Fruit fly (Drosophila melanogaster) whole organism, embryonic: ENCODE measurements around the gene CG5235.

Source experiments
- Antp ChIP-seq: fragments of 200-800 bp; sonication (Bioruptor generic); optimal IDR thresholded peaks from 3 replicates; lab custom pipeline; 2016; ENCODE audit warnings: missing biosample characterization, missing genetic modification characterization
- Atf-2 ChIP-seq: fragments of 200-800 bp; sonication (Bioruptor generic); optimal IDR thresholded peaks from 2 replicates; lab custom pipeline; 2016; ENCODE audit warnings: missing biosample characterization, missing genetic modification characterization
- BEAF-32 ChIP-seq: fragments of 200-800 bp; sonication (Bioruptor generic); optimal IDR thresholded peaks from 3 replicates; lab custom pipeline; 2017; ENCODE audit warnings: missing biosample characterization, missing genetic modification characterization, mild to moderate bottlenecking, moderate library complexity, missing genetic modification reagents
- BtbVII ChIP-seq: fragments of 200-800 bp; sonication (Bioruptor generic); optimal IDR thresholded peaks from 3 replicates; lab custom pipeline; 2017; ENCODE audit warnings: missing biosample characterization, mild to moderate bottlenecking, missing genetic modification characterization
- CG12236 ChIP-seq: fragments of 200-800 bp; sonication (Bioruptor generic); optimal IDR thresholded peaks from 2 replicates; lab custom pipeline; 2016; ENCODE audit warnings: missing biosample characterization, missing genetic modification characterization
- CG13424 ChIP-seq: fragments of 200-800 bp; sonication (Bioruptor generic); optimal IDR thresholded peaks from 2 replicates; lab custom pipeline; 2019; ENCODE audit warnings: missing biosample characterization, mild to moderate bottlenecking, missing genetic modification characterization, moderate library complexity
- CG14441 ChIP-seq: fragments of 200-800 bp; sonication (Bioruptor generic); IDR thresholded peaks from 2 replicates; pipeline ENCODE4 v1.3.6; 2022; ENCODE audit warnings: missing biosample characterization, missing genetic modification characterization
- CG1603 ChIP-seq: fragments of 200-800 bp; sonication (Bioruptor generic); optimal IDR thresholded peaks from 2 replicates; lab custom pipeline; 2019; ENCODE audit warnings: missing biosample characterization, mild to moderate bottlenecking, missing genetic modification characterization, moderate library complexity
- CG17359 ChIP-seq: fragments of 200-800 bp; sonication (Bioruptor generic); optimal IDR thresholded peaks from 3 replicates; lab custom pipeline; 2018; ENCODE audit warnings: missing biosample characterization, mild to moderate bottlenecking, missing genetic modification characterization, moderate library complexity
- CG18011 ChIP-seq: fragments of 200-800 bp; sonication (Bioruptor generic); optimal IDR thresholded peaks from 2 replicates; lab custom pipeline; 2017; ENCODE audit warnings: missing biosample characterization, missing genetic modification characterization, mild to moderate bottlenecking, moderate library complexity, missing genotype
- CG1832 ChIP-seq: fragments of 200-800 bp; sonication (Bioruptor generic); optimal IDR thresholded peaks from 2 replicates; lab custom pipeline; 2017; ENCODE audit warnings: missing biosample characterization, mild to moderate bottlenecking, missing genetic modification characterization, inconsistent platforms
- CG30403 ChIP-seq: fragments of 200-800 bp; sonication (Bioruptor generic); optimal IDR thresholded peaks from 3 replicates; lab custom pipeline; 2016; ENCODE audit warnings: missing biosample characterization, missing genetic modification characterization
- CG31388 ChIP-seq: fragments of 200-800 bp; sonication (Bioruptor generic); optimal IDR thresholded peaks from 2 replicates; lab custom pipeline; 2016; ENCODE audit warnings: missing biosample characterization, missing genetic modification characterization
- CG3847 ChIP-seq: fragments of 200-800 bp; sonication (Bioruptor generic); IDR thresholded peaks from 2 replicates; pipeline ENCODE4 v1.3.6; 2022; ENCODE audit warnings: missing biosample characterization, missing genetic modification characterization
- CG6272 ChIP-seq: fragments of 200-800 bp; sonication (Bioruptor generic); IDR thresholded peaks from 2 replicates; pipeline ENCODE4 v1.3.6; 2022; ENCODE audit warnings: missing biosample characterization, missing genetic modification characterization
- CG6765 ChIP-seq: fragments of 200-800 bp; sonication (Bioruptor generic); optimal IDR thresholded peaks from 3 replicates; lab custom pipeline; 2017; ENCODE audit warnings: missing biosample characterization, mild to moderate bottlenecking, missing genetic modification characterization
- CG6813 ChIP-seq: fragments of 200-800 bp; sonication (Bioruptor generic); optimal IDR thresholded peaks from 2 replicates; lab custom pipeline; 2017; ENCODE audit warnings: missing biosample characterization, missing genetic modification characterization, mild to moderate bottlenecking, moderate library complexity, missing genetic modification reagents
- CG7372 ChIP-seq: fragments of 200-800 bp; sonication (Bioruptor generic); IDR thresholded peaks from 2 replicates; pipeline ENCODE4 v1.3.6; 2022; ENCODE audit warnings: missing biosample characterization, missing genetic modification characterization
- CG7786 ChIP-seq: fragments of 200-800 bp; sonication (Bioruptor generic); optimal IDR thresholded peaks from 2 replicates; lab custom pipeline; 2016; ENCODE audit warnings: missing biosample characterization, missing genetic modification characterization
- CG9727 ChIP-seq: fragments of 200-800 bp; sonication (Bioruptor generic); optimal IDR thresholded peaks from 3 replicates; lab custom pipeline; 2017; ENCODE audit warnings: missing biosample characterization, mild to moderate bottlenecking, missing genetic modification characterization
- Deaf1 ChIP-seq: fragments of 200-800 bp; optimal IDR thresholded peaks from 3 replicates; lab custom pipeline; 2019; ENCODE audit warnings: missing biosample characterization, mild to moderate bottlenecking, missing genetic modification characterization, moderate library complexity
- Elba2 ChIP-seq: fragments of 200-800 bp; sonication (Bioruptor generic); optimal IDR thresholded peaks from 3 replicates; lab custom pipeline; 2016; ENCODE audit warnings: missing biosample characterization, missing genetic modification characterization
- Hsf ChIP-seq: fragments of 200-800 bp; sonication (Bioruptor generic); optimal IDR thresholded peaks from 3 replicates; lab custom pipeline; 2016; ENCODE audit warnings: missing biosample characterization, missing genetic modification characterization
- Meics ChIP-seq: fragments of 200-800 bp; sonication (Bioruptor generic); optimal IDR thresholded peaks from 2 replicates; lab custom pipeline; 2017; ENCODE audit warnings: missing biosample characterization, mild to moderate bottlenecking, missing genetic modification characterization
- Myb ChIP-seq: fragments of 200-800 bp; sonication (Bioruptor generic); optimal IDR thresholded peaks from 2 replicates; lab custom pipeline; 2016; ENCODE audit warnings: missing biosample characterization, missing genetic modification characterization
- NfI ChIP-seq: fragments of 200-800 bp; sonication (Bioruptor generic); optimal IDR thresholded peaks from 3 replicates; lab custom pipeline; 2018; ENCODE audit warnings: missing biosample characterization, mild to moderate bottlenecking, missing genetic modification characterization, moderate library complexity
- Oaz ChIP-seq: fragments of 200-800 bp; sonication (Bioruptor generic); IDR thresholded peaks from 2 replicates; pipeline ENCODE4 v1.3.6; 2022; ENCODE audit warnings: missing biosample characterization, missing genetic modification characterization
- Rx ChIP-seq: fragments of 200-800 bp; sonication (Bioruptor generic); IDR thresholded peaks from 2 replicates; pipeline ENCODE4 v1.3.6; 2022; ENCODE audit warnings: missing biosample characterization, missing genetic modification characterization
- Sox100B ChIP-seq: fragments of 200-800 bp; sonication (Bioruptor generic); optimal IDR thresholded peaks from 3 replicates; lab custom pipeline; 2018; ENCODE audit warnings: missing biosample characterization, mild to moderate bottlenecking, missing genetic modification characterization
- Trl ChIP-seq, 3 experiments: fragments of >200 bp in 2 of 3; fragments of 200-800 bp in 1 of 3; sonication (Bioruptor generic) in 1 of 3; optimal IDR thresholded peaks; 2 replicates in 1 of 3; 3 replicates in 2 of 3; lab custom pipeline; 2016 to 2017; ENCODE audit warnings: missing biosample characterization in 1 of 3, missing genetic modification characterization in 1 of 3
- Usf ChIP-seq: fragments of 200-800 bp; sonication (Bioruptor generic); optimal IDR thresholded peaks from 2 replicates; lab custom pipeline; 2017; ENCODE audit warnings: missing genotype, missing biosample characterization, missing genetic modification characterization
- ab ChIP-seq: fragments of 200-800 bp; sonication (Bioruptor generic); optimal IDR thresholded peaks from 2 replicates; lab custom pipeline; 2016; ENCODE audit warnings: missing biosample characterization, missing genetic modification characterization
- az2 ChIP-seq: fragments of 200-800 bp; sonication (Bioruptor generic); optimal IDR thresholded peaks from 3 replicates; lab custom pipeline; 2016; ENCODE audit warnings: missing biosample characterization, missing genetic modification characterization
- cato ChIP-seq: fragments of 200-800 bp; sonication (Bioruptor generic); optimal IDR thresholded peaks from 2 replicates; lab custom pipeline; 2016; ENCODE audit warnings: missing biosample characterization, missing genetic modification characterization, borderline replicate concordance
- croc ChIP-seq: fragments of 200-800 bp; sonication (Bioruptor generic); conservative IDR thresholded peaks from 3 replicates; pipeline ENCODE4 v1.3.6; 2022; ENCODE audit warnings: missing biosample characterization, missing genetic modification characterization
- dati ChIP-seq: fragments of 200-800 bp; sonication (Bioruptor generic); IDR thresholded peaks from 2 replicates; pipeline ENCODE4 v1.3.6; 2022; ENCODE audit warnings: missing biosample characterization, missing genetic modification characterization
- eve ChIP-seq, 2 experiments: fragments of >200 bp; optimal IDR thresholded peaks; 2 replicates each; lab custom pipeline; 2017; ENCODE audit warnings: missing biosample characterization in 2 of 2, missing genetic modification characterization in 2 of 2
- fd64A ChIP-seq: fragments of 200-800 bp; sonication (Bioruptor generic); optimal IDR thresholded peaks from 3 replicates; lab custom pipeline; 2018; ENCODE audit warnings: missing biosample characterization, mild to moderate bottlenecking, missing genetic modification characterization
- ftz-f1 ChIP-seq: fragments of 200-800 bp; sonication (Bioruptor generic); optimal IDR thresholded peaks from 2 replicates; lab custom pipeline; 2016; ENCODE audit warnings: missing biosample characterization, missing genetic modification characterization
- jigr1 ChIP-seq: fragments of 200-800 bp; sonication (Bioruptor generic); IDR thresholded peaks from 3 replicates; pipeline ENCODE4 v1.3.6; 2022; ENCODE audit warnings: missing biosample characterization, missing genetic modification characterization
- kni ChIP-seq: fragments of 200-800 bp; sonication (Bioruptor generic); optimal IDR thresholded peaks from 3 replicates; lab custom pipeline; 2017; ENCODE audit warnings: mild to moderate bottlenecking, missing biosample characterization, missing genetic modification reagents, missing genetic modification characterization
- knrl ChIP-seq: fragments of 200-800 bp; sonication (Bioruptor generic); IDR thresholded peaks from 3 replicates; pipeline ENCODE4 v1.3.6; 2022; ENCODE audit warnings: missing biosample characterization, missing genetic modification characterization; ENCODE audit not compliant: partially characterized antibody
- lbe ChIP-seq: fragments of 200-800 bp; sonication (Bioruptor generic); optimal IDR thresholded peaks from 2 replicates; lab custom pipeline; 2016; ENCODE audit warnings: missing biosample characterization, mild to moderate bottlenecking, missing genetic modification characterization
- luna ChIP-seq: fragments of 200-800 bp; sonication (Bioruptor generic); optimal IDR thresholded peaks from 2 replicates; lab custom pipeline; 2016; ENCODE audit warnings: missing biosample characterization, missing genetic modification characterization
- oc ChIP-seq: fragments of 200-800 bp; sonication (Bioruptor generic); optimal IDR thresholded peaks from 2 replicates; lab custom pipeline; 2018; ENCODE audit warnings: missing biosample characterization, mild to moderate bottlenecking, missing genetic modification characterization, moderate library complexity
- pfk ChIP-seq: fragments of 200-800 bp; sonication (Bioruptor generic); optimal IDR thresholded peaks from 2 replicates; lab custom pipeline; 2018; ENCODE audit warnings: missing biosample characterization, mild to moderate bottlenecking, missing genetic modification characterization, moderate library complexity
- rib ChIP-seq: fragments of 200-800 bp; sonication (Bioruptor generic); IDR thresholded peaks from 2 replicates; pipeline ENCODE4 v1.3.6; 2022; ENCODE audit warnings: missing biosample characterization, missing genetic modification characterization
- tio ChIP-seq: fragments of 200-800 bp; sonication (Bioruptor generic); optimal IDR thresholded peaks from 2 replicates; lab custom pipeline; 2017; ENCODE audit warnings: missing biosample characterization, missing genetic modification characterization, inconsistent platforms
- twi ChIP-seq: fragments of 200-800 bp; optimal IDR thresholded peaks from 2 replicates; lab custom pipeline; 2019; ENCODE audit warnings: missing biosample characterization, mild to moderate bottlenecking, missing genetic modification characterization, moderate library complexity
- usp ChIP-seq: fragments of >200 bp; optimal IDR thresholded peaks from 2 replicates; lab custom pipeline; 2017; ENCODE audit warnings: missing biosample characterization, missing genetic modification characterization

The CG5235 gene

DNA sequence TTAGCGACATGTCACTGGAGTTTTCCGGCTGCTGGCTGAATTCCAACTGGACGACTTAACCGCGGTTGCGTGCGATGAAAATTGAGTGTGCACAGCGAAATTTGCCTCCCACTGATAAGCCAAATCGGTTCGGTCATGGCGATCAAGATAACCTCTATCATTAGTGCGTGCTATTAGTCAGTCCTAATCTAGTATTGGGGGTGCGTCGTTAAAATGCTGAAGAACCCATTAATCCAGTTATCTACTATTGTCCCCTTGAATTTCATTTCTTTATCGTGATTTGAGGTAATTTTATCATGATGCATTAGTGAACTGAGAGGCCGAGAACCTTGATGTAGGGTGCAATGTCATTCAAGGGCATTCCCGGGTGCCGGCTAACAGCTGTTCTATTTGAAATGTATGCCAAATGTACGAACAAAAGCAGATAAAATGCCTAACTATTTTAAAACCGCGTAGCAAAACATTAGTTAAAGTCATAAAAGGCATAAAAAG lies 38.3 kb upstream of the CG5235 start, which contains the start of gene Pgm1 (continued):
- TF ChIP-seq CG6813 (peak; percentile 77), jigr1 (GFP tag; lab: Robert Waterston, UW) (peak; percentile 55; the same call in 1 of the 3 replicates), knrl (no peak), CG6272 (peak; percentile 40; the same call in 1 of the 2 replicates), oc (tag; lab: Kevin White, UChicago) (no peak), Antp (GFP tag; lab: Kevin White, UChicago) (peak; percentile 94), rib (GFP tag; lab: Robert Waterston, UW) (peak; percentile 72; the same call in 1 of the 2 replicates), Atf-2 (peak; percentile 89), CG13424 (tag; lab: Kevin White, UChicago) (peak; percentile 73), CG18011 (GFP tag; lab: Kevin White, UChicago) (peak; percentile 45), az2 (GFP tag; lab: Kevin White, UChicago) (peak; percentile 83), dati (GFP tag; lab: Robert Waterston, UW) (0 out of 2 replicates have a peak, but pooled peaks have one; percentile 34), CG7372 (GFP tag; lab: Robert Waterston, UW) (no peak), Rx (GFP tag; lab: Robert Waterston, UW) (peak; percentile 72), lbe (GFP tag; lab: Kevin White, UChicago) (peak; percentile 83), CG6765 (peak; percentile 74), Elba2 (peak; percentile 25), CG12236 (GFP tag; lab: Kevin White, UChicago) (peak; percentile 81), CG31388 (GFP tag; lab: Kevin White, UChicago) (peak; percentile 51), Sox100B (GFP tag; lab: Kevin White, UChicago) (peak; percentile 51), CG17359 (tag; lab: Kevin White, UChicago) (peak; percentile 75), Oaz (GFP tag; lab: Robert Waterston, UW) (peak; percentile 66; the same call in 1 of the 2 replicates), cato (peak; percentile 52), CG1603 (tag; lab: Kevin White, UChicago) (peak; percentile 95), ab (GFP tag; lab: Kevin White, UChicago) (peak; percentile 79), Trl (optimal IDR thresholded peaks at IDR 0.05; lab: Kevin White, UChicago) (no peak), Trl (GFP tag; optimal IDR thresholded peaks at IDR 0.05; lab: Kevin White, UChicago) (peak; percentile 94), CG3847 (peak; percentile 60), NfI (GFP tag; lab: Kevin White, UChicago) (no peak), kni (GFP tag; lab: Kevin White, UChicago) (no peak), Usf (GFP tag; lab: Kevin White, UChicago) (peak; percentile 57), CG1832 (no peak), BtbVII (GFP tag; lab: Kevin White, UChicago) (peak; percentile 77), usp (no peak), CG9727 (GFP tag; lab: Kevin White, UChicago) (peak; percentile 76), CG7786 (GFP tag; lab: Kevin White, UChicago) (peak; percentile 92), luna (peak; percentile 89), Hsf (GFP tag; lab: Kevin White, UChicago) (peak; percentile 90), CG14441 (GFP tag; lab: Robert Waterston, UW) (peak; percentile 78), Meics (GFP tag; lab: Kevin White, UChicago) (peak; percentile 84), ftz-f1 (peak; percentile 94), CG30403 (GFP tag; lab: Kevin White, UChicago) (peak; percentile 85), pfk (GFP tag; lab: Kevin White, UChicago) (no peak), fd64A (peak; percentile 69), tio (GFP tag; lab: Kevin White, UChicago) (peak; percentile 53), twi (tag; lab: Kevin White, UChicago) (no peak), Myb (GFP tag; lab: Kevin White, UChicago) (peak; percentile 81), croc (GFP tag; lab: Robert Waterston, UW) (peak; percentile 44), BEAF-32 (GFP tag; lab: Kevin White, UChicago) (no peak), Deaf1 (tag; lab: Kevin White, UChicago) (no peak), eve (GFP tag; optimal IDR thresholded peaks at IDR 0.05; lab: Kevin White, UChicago) (no peak)
